Fruit fly (Drosophila melanogaster) Kc167 (cell line): ENCODE results near the gene CG42830.

Experiments used
- Myc ChIP-seq: fragments of >200 bp; optimal IDR thresholded peaks from 2 replicates; lab custom pipeline; 2017; ENCODE audit warnings: missing external identifiers
- Sin3A ChIP-seq: fragments of >200 bp; optimal IDR thresholded peaks from 2 replicates; lab custom pipeline; 2018; ENCODE audit warnings: missing external identifiers
- h ChIP-seq: fragments of >200 bp; optimal IDR thresholded peaks from 3 replicates; lab custom pipeline; 2018; ENCODE audit warnings: missing external identifiers
- insv ChIP-seq: fragments of >200 bp; optimal IDR thresholded peaks from 3 replicates; lab custom pipeline; 2018; ENCODE audit warnings: missing external identifiers
- psq ChIP-seq: fragments of >200 bp; optimal IDR thresholded peaks from 2 replicates; lab custom pipeline; 2017; ENCODE audit warnings: missing external identifiers
- ttk ChIP-seq: sonication (Bioruptor generic); optimal IDR thresholded peaks from 2 replicates; lab custom pipeline; 2017; ENCODE audit warnings: missing external identifiers

DNA sequence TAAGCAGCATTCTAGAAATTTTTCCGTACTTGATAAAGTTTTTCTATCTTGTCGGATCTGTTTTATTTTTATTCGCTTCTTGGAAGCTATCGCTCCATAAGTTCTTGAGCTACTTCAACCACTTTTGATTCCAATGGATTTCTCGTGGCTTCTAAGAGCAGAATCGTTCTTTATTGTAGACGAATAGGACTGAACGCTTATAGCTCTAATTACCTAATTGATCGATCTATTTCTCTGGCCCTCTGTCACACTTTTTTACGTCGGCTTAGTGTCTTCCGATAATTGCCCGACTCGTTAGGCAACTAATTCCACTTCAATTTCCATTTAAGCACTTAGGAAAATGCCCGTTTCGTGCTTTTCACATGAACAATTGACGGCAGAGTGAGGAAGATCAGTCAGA lies 41.7 kb downstream of the CG42830 start:
- no peak for TF ChIP-seq ttk (lab: Kevin White, UChicago)
- TF ChIP-seq psq (lab: Kevin White, UChicago), result no peak
- no peak for TF ChIP-seq h
- TF ChIP-seq Myc (lab: Kevin White, UChicago), result no peak
- no peak for TF ChIP-seq Sin3A (lab: Kevin White, UChicago)
- no peak for TF ChIP-seq insv (lab: Kevin White, UChicago)
